Worm (Caenorhabditis elegans) whole organism, L3 larva: ENCODE results near the gene C01G6.2.

ENCODE experiments used
- aly-2 ChIP-seq: fragments of 150-350 bp; optimal IDR thresholded peaks from 2 replicates; lab custom pipeline; 2014; ENCODE audit warnings: missing biosample characterization, missing genetic modification characterization
- egl-27 ChIP-seq: sonication (generic microtip); optimal IDR thresholded peaks from 4 replicates; lab custom pipeline; 2017; ENCODE audit warnings: missing biosample characterization, missing genetic modification reagents, missing genetic modification characterization
- hmg-11 ChIP-seq: sonication (generic microtip); optimal IDR thresholded peaks from 2 replicates; lab custom pipeline; 2016; ENCODE audit warnings: missing genetic modification characterization, missing compliant biosample characterization
- lin-15B ChIP-seq: fragments of 150-350 bp; optimal IDR thresholded peaks from 2 replicates; lab custom pipeline; 2014; ENCODE audit warnings: missing biosample characterization, missing genetic modification characterization
- nhr-25 ChIP-seq: sonication (generic microtip); optimal IDR thresholded peaks from 2 replicates; lab custom pipeline; 2017; ENCODE audit warnings: missing biosample characterization, missing genetic modification characterization
- nhr-43 ChIP-seq: sonication (generic microtip); optimal IDR thresholded peaks from 2 replicates; lab custom pipeline; 2016; ENCODE audit warnings: mild to moderate bottlenecking, missing genetic modification characterization, missing compliant biosample characterization; ENCODE audit not compliant: poor library complexity, severe bottlenecking
- nhr-76 ChIP-seq: fragments of 150-350 bp; sonication (generic microtip); optimal IDR thresholded peaks from 5 replicates; lab custom pipeline; 2014; ENCODE audit warnings: missing biosample characterization, missing genetic modification characterization
- unc-62 ChIP-seq: fragments of 150-350 bp; sonication (generic microtip); optimal IDR thresholded peaks from 4 replicates; lab custom pipeline; 2014; ENCODE audit warnings: missing biosample characterization, missing genetic modification reagents, missing genetic modification characterization

- no peak for TF ChIP-seq unc-62 (GFP tag; lab: Kevin White, UChicago)
- TF ChIP-seq aly-2: no peak
- TF ChIP-seq hmg-11 (tag; lab: Kevin White, UChicago): no peak
- TF ChIP-seq nhr-25 (tag; lab: Kevin White, UChicago): no peak
- no peak for TF ChIP-seq egl-27 (tag; lab: Kevin White, UChicago)
- TF ChIP-seq nhr-76 (tag; lab: Kevin White, UChicago): no peak
- TF ChIP-seq nhr-43: no peak
- TF ChIP-seq lin-15B: no peak
Measured at ce11 chrII:9241610-9242009, 25.2 kb upstream of the C01G6.2 start.
